Worm (Caenorhabditis elegans) whole organism, midembryonic: ENCODE results near the gene dct-5.

ENCODE experiments used
- T22C8.4 ChIP-seq: fragments of 200-800 bp; sonication (Bioruptor generic); IDR thresholded peaks from 2 replicates; pipeline ENCODE4 v1.3.6; 2022; ENCODE audit warnings: missing genetic modification characterization, missing compliant biosample characterization
- flt-1 ChIP-seq: fragments of 200-800 bp; sonication (Bioruptor generic); IDR thresholded peaks from 2 replicates; pipeline ENCODE4 v1.3.6; 2022; ENCODE audit warnings: missing genetic modification characterization, missing compliant biosample characterization
- klf-2 ChIP-seq: fragments of 200-800 bp; sonication (Bioruptor generic); conservative IDR thresholded peaks from 2 replicates; pipeline ENCODE4 v1.3.6; 2022; ENCODE audit warnings: missing genetic modification reagents, missing genetic modification characterization, missing compliant biosample characterization
- tab-1 ChIP-seq: fragments of 200-800 bp; sonication (Bioruptor generic); IDR thresholded peaks from 2 replicates; pipeline ENCODE4 v1.3.6; 2022; ENCODE audit warnings: missing genetic modification characterization, missing compliant biosample characterization

DNA sequence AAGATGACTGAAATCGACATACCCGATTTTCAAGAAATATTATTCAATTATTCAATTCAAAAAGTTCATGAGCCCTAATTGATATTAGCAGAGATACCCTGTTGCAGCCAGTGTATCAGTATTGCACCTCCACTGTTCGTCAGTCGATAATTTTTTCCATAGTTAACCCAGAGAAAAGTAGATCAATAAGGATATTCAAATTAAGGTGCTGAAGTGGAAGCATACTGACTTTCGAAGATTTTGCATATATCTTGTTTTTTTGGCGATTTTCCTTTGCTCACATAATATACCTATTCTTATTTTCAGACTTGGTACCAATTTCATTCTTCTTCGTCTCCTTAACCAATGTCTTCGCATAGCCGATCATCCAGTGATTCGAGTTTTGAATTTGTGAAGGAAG lies 17.8 kb downstream of the dct-5 start, which contains the start of gene EEED8.15:
- TF ChIP-seq T22C8.4 = no peak
- TF ChIP-seq tab-1 (GFP tag; lab: Robert Waterston, UW) = no peak
- TF ChIP-seq flt-1 (GFP tag; lab: Robert Waterston, UW) = no peak
- no peak for TF ChIP-seq klf-2
